Worm (Caenorhabditis elegans): Measurements from ENCODE around the gene R155.5.

R155.5 gene

ce11 chrIII:1947851-1948250 is 22.5 kb downstream of the R155.5 start:
- TF ChIP-seq pha-4 (tag; optimal IDR thresholded peaks at IDR 0.05): no peak
- TF ChIP-seq nhr-76 (tag; optimal IDR thresholded peaks at IDR 0.05): no peak
- no peak for TF ChIP-seq ham-2 (GFP tag; optimal IDR thresholded peaks at IDR 0.05)
- no peak for TF ChIP-seq cnd-1 (tag; optimal IDR thresholded peaks at IDR 0.05)
- TF ChIP-seq M03D4.4 (tag; optimal IDR thresholded peaks at IDR 0.05): no peak
- no peak for TF ChIP-seq mls-2 (tag; optimal IDR thresholded peaks at IDR 0.05)
- no peak for TF ChIP-seq mab-5 (tag; optimal IDR thresholded peaks at IDR 0.05)
- no peak for TF ChIP-seq tbx-8 (GFP tag; optimal IDR thresholded peaks at IDR 0.05)

- TF ChIP-seq unc-120 (tag; optimal IDR thresholded peaks at IDR 0.05; ENCODE audit: poor library complexity, severe bottlenecking) (peak; percentile 53), sptf-1 (tag; optimal IDR thresholded peaks at IDR 0.05) (no peak), hlh-1 (tag; optimal IDR thresholded peaks at IDR 0.05) (peak; percentile 65)
Observed at ce11 chrIII:1943488-1943887, 26.8 kb downstream of the R155.5 start, which contains the start of gene F53A3.1. Gene F53A3.1 (minus strand): TSS chrIII:1943637.

ce11 chrIII:1939625-1939988 is 30.7 kb downstream of the R155.5 start:
- TF ChIP-seq tbx-8 (GFP tag; optimal IDR thresholded peaks at IDR 0.05): no peak
- peak; percentile 53 for TF ChIP-seq lsy-2 (tag; optimal IDR thresholded peaks at IDR 0.05)
- TF ChIP-seq blmp-1 (tag; optimal IDR thresholded peaks at IDR 0.05): no peak
- no peak for TF ChIP-seq snpc-4 (tag; optimal IDR thresholded peaks at IDR 0.05)
- TF ChIP-seq lin-32 (GFP tag; optimal IDR thresholded peaks at IDR 0.05): no peak
- no peak for TF ChIP-seq ztf-11 (tag; optimal IDR thresholded peaks at IDR 0.05)

DNA sequence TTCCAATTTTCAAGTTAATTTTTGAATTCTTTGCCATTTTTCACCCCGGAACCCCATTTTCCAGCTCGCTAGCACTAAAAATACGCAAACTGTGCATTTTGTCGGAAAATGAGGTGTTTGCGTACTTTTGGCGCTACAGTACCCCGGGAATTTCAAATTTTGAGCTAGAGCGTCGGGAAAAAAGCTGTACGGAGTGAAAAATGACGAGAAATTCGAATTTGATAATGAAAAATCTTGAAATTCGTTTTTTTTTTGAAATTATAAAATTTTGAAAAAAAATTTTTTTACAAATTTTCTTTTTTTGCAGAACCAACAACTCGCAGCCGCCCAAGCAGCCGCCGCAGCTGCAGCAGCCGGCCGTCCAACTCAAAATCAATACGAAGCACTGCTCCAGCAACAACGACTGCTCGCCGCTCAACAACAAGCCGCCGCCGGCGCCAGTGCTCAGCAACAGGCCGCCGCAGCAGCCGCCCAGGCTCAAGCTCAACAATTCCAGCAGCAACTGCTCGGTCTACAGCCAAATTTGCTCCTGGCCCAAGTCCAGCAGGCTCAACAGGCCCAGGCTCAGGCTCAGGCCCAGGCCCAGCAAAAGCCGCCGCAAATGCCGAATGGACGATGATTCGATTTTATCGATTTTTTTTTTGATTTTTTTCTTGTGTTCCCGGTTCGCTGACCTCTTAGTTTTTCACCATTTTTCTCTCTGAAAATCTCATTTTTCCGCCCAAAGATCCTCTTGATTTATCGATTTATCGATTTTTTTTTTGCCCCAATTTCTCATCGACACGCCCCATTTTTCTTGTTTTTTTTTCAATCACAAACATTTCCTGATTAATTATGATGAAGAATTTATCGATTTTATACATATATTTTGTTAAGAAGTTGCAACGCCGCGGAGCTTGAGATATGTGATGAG is 31.4 kb downstream of the R155.5 start:
- peak; percentile 66 for TF ChIP-seq lsy-2 (tag; optimal IDR thresholded peaks at IDR 0.05)
- no peak for TF ChIP-seq mls-2 (tag; optimal IDR thresholded peaks at IDR 0.05)
- no peak for TF ChIP-seq ceh-43 (GFP tag; optimal IDR thresholded peaks at IDR 0.05)
- TF ChIP-seq unc-39 (tag; optimal IDR thresholded peaks at IDR 0.05): no peak
- TF ChIP-seq blmp-1 (tag; optimal IDR thresholded peaks at IDR 0.05): no peak
- TF ChIP-seq mep-1 (tag; optimal IDR thresholded peaks at IDR 0.05): no peak
- TF ChIP-seq sem-2 (GFP tag; optimal IDR thresholded peaks at IDR 0.05): no peak
- no peak for TF ChIP-seq hlh-1 (tag; optimal IDR thresholded peaks at IDR 0.05)

DNA sequence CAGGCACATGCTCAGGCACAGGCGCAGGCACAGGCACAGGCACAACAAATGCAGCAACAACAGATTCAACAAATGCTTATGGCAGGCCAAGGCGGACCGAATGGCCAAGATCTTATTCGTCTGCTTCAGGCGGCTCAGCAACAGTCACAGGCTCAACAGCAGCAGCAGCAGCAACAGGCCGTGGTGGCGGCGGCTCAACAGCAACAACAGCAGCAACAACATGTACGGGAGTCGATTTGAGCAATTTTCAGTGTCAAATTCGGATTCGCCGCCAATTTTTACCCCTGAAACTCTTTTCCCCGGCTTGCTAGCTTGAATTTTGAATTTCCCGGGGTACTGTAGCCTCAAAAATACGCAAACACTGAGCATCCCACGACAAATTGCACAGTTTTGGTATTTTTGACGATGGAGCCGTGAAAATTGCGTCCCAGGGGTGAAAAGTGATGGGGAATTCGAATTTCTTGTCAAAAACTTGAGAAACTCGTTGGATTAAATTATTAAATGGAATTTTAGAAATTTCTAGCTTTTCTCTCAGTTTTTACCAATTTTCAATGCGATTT is 32.4 kb downstream of the R155.5 start:
- peak; percentile 69 for TF ChIP-seq lsy-2 (tag; optimal IDR thresholded peaks at IDR 0.05)
- TF ChIP-seq M03D4.4 (tag; optimal IDR thresholded peaks at IDR 0.05): no peak
- TF ChIP-seq lin-13 (tag; optimal IDR thresholded peaks at IDR 0.05): peak; percentile 35
- no peak for TF ChIP-seq sptf-1 (tag; optimal IDR thresholded peaks at IDR 0.05)

DNA sequence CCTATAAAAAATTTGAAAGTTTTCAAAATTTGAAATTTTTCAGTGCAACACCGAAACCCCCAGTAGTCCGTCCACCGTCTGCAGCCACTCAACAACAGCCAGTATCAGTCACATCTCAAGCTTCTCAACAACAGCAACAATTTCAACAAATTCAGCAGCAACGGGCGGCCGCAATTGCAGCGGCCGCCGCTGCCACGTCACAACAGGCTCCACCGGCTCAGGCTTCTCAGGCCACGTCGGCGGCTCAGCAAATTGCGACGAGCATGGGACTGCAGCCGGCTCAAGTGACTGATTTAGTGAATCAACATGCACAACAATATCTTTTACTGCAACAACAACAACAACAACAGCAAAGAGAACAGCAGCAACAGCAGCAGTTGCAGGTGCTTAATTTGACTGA is 36.2 kb downstream of the R155.5 start:
- TF ChIP-seq drap-1 (GFP tag; optimal IDR thresholded peaks at IDR 0.05) (no peak), mls-2 (tag; optimal IDR thresholded peaks at IDR 0.05) (no peak), lin-13 (tag; optimal IDR thresholded peaks at IDR 0.05) (no peak), nhr-237 (tag; optimal IDR thresholded peaks at IDR 0.05) (no peak), unc-120 (tag; optimal IDR thresholded peaks at IDR 0.05; ENCODE audit: poor library complexity, severe bottlenecking) (no peak), sptf-1 (tag; optimal IDR thresholded peaks at IDR 0.05) (no peak), ceh-83 (GFP tag; optimal IDR thresholded peaks at IDR 0.05) (no peak), lsy-2 (tag; optimal IDR thresholded peaks at IDR 0.05) (no peak), blmp-1 (tag; optimal IDR thresholded peaks at IDR 0.05) (no peak), cnd-1 (tag; optimal IDR thresholded peaks at IDR 0.05) (no peak), ham-2 (GFP tag; optimal IDR thresholded peaks at IDR 0.05) (no peak), sem-2 (GFP tag; optimal IDR thresholded peaks at IDR 0.05) (no peak), tbx-8 (GFP tag; optimal IDR thresholded peaks at IDR 0.05) (no peak), nhr-2 (tag; optimal IDR thresholded peaks at IDR 0.05) (no peak), snpc-4 (tag; optimal IDR thresholded peaks at IDR 0.05) (no peak), zip-8 (tag; optimal IDR thresholded peaks at IDR 0.05) (no peak), hlh-1 (tag; optimal IDR thresholded peaks at IDR 0.05) (no peak), nhr-28 (tag; optimal IDR thresholded peaks at IDR 0.05) (no peak), elt-1 (tag; optimal IDR thresholded peaks at IDR 0.05; ENCODE audit: borderline replicate concordance, insufficient read depth) (no peak)
